Fruit fly (Drosophila melanogaster) whole organism, larva: ENCODE measurements around the gene CG17377.

Source experiments
- noc ChIP-seq: fragments of 200-800 bp; sonication (Bioruptor generic); optimal IDR thresholded peaks from 3 replicates; lab custom pipeline; 2019; ENCODE audit warnings: missing biosample characterization, mild to moderate bottlenecking, missing genetic modification characterization, moderate library complexity

The CG17377 gene

DNA sequence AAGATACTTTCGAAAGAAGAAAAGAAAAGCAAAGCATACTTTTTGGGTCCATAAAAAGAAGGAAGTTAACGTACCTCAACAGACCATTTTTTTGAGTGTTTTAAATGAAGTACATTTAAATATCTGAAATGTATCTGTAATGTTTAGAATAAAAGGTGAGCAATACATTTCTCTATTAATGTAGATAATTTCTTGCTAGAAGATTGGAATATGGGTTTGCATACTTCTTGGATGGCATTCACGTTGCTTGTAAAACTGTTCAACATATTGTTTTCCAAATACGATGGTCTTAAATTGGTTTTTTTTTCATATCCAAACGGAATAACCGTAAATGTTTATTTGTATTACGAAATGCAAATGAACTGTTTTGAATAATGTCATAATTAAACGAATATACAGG is 3.1 kb upstream of the CG17377 start, which contains the start of gene CG17375:
Gene CG17375, minus strand, starts transcription at position 10 of the 400 bp plus-strand sequence.
- TF ChIP-seq noc = no peak

DNA sequence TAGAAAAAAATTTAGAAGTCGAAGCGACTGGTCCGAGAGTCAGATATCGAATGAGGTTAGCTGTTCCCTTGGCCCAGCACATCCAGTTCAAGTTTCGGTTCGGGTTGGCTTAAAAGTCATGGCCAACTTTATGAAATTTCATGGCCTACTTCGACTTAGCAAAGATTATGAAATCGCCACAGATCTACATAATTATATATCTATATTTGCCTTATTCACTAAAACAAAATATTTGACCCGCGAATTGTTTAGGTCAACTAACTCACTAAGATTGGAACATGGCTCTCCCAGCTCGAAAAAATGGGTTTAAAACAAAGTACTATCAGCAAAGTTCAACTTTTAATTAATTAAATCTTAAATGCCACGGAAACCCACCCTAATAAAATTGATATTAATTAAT is 1.8 kb downstream of the CG17377 start, which contains the start of gene CG17376:
Gene CG17376, minus strand, starts transcription at position 101 of the 400 bp plus-strand sequence.
- no peak for TF ChIP-seq noc

DNA sequence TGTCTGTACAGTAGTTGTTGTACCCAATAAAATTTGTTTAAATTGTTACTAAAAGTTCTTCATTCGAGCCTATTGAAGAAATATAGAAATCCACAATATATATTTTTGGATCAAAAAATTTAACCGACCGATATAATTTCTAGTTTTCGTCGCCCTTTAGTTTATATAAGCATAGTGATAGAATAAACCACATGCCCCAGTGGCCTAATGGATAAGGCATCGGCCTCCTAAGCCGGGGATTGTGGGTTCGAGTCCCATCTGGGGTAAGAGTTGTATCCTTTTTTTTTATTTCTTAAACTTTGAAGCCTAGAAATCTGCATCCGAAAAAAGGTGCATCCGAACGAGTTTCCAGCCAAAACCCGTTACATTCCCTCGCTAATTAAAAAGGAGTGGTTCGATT is 3.1 kb downstream of the CG17377 start:
- no peak for TF ChIP-seq noc

DNA sequence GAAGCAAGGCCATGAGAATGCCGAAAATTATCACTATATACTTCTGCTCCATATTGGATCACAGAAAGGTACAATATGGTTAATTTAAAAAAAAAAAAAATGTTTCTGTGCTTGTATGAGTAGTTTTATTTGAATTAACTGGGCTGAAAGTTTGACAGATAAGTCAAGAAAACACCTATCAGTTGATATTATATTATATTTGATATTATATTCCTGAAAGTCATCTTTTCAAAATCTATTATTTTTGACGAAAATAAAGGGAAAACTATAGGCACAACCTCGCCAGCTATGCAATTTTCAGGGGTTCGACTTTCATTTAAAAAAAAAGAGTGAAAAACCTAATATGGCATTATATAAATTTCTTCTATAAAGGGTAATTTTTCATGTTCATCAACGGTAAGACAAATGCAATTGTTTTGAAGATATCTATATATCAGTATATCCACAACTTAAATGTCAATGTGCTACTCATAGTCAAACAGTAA is 3.8 kb downstream of the CG17377 start, which contains the start of the genes nrv2 and CG43610:
Gene nrv2, minus strand, starts transcription at position 101 of the 485 bp plus-strand sequence.
Gene CG43610, plus strand, starts transcription at position 435 of the 485 bp plus-strand sequence.
- no peak for TF ChIP-seq noc

DNA sequence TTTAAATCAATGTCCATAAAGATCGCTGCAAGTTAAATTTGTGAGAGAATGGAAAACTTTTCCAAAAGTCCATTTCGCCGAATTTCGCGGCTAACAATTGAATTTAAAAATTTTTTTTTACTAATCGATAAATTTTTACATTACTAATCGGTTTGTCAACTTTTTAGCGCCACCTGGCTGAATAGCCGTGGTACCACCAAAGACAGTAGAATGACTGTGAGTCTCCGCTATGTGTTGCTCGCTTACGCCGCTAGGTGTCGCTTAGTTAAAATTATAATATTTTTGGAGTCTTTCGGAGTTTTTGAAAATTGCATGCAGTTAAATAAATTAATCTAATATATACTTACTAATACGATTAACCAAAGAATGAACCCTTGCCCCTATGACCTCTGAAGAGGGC is 5.2 kb downstream of the CG17377 start:
- TF ChIP-seq noc = no peak

DNA sequence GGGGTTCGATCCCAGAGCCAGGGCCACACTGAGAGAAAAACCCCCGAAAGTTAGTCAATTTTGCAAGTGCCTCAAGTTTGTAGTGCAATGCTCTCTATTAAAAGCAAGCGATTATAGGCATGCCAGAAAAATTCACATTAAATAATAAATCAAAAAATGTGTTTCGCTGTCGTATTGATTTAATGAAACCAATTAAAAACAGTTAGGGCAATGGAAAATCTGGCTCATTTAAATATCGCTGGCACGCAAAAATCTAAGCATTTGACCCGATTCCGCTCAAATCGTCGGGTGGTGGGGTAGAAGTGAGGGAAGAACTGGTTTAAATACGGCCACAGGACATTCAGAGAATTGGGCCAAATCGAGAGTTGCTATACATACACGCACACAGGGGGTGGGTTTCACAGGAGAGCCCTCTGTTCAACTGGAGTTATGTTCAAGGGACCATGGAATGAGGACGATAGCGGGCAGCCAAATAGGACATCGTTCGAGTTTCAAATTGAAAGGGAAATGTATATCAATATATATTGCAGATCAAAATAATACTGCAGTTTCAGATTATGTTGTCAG is 7.6 kb downstream of the CG17377 start:
- no peak for TF ChIP-seq noc

DNA sequence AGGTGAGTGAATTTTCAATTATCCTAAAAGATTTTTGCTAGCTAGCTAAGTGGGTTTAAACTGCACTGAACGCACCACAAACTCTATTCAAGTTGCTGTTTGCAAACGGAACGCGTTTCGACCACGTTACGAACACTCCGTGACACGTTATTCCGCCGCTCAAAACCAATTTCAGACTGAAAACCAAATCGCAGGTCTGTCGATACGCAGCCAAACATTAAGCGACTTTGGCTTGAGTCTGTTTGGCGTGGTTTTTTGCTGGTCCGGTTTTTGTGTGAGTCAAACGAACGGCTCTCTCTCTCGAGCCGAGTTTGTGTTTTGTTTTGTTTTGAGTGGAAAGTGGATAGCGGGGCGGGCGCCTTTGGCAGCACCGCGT is 8.2 kb downstream of the CG17377 start:
- TF ChIP-seq noc = no peak

DNA sequence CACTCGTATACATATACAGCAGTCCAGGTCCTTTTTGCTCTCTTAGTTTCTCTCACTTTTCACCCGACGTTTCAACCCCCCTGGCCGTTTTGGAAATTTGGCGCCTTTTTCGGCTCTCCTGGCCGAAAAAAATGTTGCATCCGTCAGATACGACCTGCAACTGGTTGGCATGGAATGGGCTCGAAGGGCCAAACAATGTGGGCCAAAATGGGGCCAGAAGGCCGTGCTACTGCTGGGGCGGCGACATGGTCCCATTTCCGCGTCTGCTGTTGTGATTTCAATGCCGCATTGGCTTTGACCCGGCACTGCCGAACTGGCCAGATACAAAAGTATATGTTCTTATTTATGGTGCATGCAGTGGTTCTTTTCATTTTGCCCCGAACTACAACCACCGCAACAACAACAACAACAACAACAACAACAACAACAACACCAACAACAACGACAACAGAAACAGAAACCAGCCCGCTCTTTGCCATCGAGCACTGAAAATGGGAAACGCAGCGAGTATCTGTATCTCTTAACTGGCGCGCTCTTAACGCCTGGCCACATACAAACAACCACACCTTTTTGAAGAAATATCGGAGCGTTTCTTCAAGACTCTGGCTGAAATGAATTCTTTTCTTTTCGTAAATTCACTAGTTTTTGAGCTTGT is 8.8 kb downstream of the CG17377 start:
- TF ChIP-seq noc = no peak

DNA sequence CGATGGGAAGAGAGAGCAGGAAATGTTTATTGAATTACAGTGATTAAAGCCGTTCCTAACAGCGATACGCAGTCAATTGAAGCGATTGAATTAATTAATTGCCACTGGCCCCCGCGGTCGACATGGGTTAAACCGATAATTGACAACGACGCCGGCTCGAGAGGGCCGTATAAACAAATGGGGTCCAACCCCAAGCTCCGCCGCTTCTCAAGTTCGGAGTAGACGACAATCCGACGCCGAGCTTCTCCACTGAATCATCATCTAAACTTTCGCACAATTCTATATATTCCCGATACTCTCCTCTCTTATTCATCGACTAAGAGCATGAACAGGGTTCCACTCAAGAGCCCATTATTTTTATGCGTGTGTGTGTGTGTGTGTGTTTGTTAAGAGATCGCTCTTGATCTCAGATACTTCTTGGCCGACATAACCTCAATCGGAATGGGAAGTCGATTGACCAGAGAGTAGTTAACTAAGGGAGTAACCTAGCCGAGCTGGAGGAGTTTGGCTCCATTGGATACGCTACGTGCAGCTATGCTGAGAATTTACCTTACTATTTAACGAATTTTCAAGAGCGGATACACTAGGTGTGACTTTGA is 10.7 kb downstream of the CG17377 start:
- TF ChIP-seq noc = no peak

DNA sequence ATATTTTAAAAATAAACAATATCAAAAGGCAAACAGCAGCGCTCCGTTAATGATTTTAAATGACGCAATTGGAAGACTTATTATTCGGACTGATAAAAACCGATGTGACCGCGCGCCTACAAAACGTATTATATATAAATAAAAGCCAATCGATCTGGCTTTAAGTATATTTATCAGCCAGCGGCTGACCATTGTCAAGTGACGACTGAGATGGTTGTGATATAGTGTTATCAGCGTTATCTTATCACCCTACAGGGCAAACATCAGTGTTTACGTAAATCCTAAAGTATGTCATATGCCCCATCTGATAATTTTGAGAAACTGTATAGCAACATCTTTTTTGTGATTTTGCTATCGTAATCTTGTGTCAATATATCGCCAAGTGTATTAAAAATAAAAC is 13.3 kb downstream of the CG17377 start:
- peak; percentile 27 for TF ChIP-seq noc

DNA sequence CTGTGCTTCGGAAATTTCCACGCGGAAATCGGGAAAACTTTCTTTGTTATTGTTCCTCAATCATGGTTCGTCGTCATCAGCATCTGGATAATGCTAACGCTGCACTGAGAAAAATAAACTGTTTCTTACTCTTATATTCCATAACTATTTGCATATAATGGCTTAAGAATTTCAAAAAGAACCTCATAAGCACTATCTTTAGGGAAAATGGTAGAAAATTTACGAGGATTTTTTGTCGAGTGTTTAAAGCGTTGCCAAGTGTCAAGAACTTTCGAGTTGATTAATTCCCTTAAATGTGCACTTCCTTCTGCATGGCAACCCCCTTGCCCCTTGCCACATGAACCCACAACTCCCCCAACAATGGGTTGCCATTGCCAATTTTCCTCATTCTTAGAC is 14.7 kb downstream of the CG17377 start:
- no peak for TF ChIP-seq noc

DNA sequence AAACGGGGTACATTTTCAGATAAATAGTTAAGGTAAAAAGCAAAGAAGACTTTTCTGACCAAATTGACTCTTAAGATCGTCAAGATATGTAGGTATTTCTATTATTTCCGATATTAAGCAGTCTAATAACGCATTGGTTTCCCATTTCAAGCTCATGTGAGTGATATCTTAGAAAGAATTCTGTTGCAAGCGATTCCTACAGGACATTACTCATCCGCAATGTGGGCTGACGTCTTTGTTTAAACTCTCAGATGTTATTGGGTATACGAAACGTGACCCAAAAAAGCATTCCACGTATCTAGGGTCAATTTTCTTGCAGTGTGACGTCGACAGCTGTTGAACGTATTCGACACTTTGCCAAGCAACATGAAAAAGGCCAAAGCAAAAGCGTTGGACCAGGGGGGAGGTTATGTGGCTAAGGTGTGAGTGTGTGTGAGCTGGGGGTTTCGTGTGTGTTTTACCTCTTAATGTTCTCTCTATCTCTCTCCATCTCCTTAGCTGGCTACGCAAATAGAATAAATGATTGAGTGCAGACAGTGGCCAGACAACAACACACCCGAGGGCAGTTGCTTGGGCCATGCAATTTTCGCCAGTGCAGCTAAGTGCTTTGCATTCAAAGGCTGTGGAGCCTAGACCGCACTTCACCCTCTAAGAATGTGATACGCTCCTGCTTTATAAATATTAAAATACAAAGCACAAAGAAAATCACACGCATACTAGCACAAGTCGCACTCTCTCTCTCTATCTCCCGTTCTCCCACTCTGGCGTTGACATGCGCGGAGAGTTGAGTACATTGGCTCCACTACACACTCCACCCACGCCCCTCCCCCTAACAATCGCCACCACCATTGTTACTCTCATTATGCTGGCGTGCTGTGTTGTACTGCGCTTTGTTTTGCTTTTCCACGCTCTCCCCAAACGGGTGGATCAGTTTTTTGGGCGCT is 15.3 kb downstream of the CG17377 start:
- TF ChIP-seq noc = peak; percentile 94

DNA sequence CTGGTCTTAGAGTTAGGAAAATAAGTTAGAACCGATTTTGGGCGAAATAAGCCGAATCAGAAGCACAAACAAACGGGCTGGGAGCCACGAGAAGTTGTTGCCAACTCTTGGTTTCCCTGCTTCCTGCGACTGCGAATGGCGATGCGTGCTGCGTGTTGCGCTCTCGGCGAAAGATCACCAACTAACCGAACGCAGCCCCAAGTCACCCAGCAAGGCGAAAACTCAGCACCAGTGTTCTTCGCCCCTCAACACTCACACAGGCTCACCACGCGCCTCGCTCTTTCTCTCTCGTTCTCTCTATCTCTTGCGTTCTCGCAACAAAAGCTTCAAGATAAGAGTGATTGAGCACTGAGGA is 16.0 kb downstream of the CG17377 start, which contains the start of gene nrv1:
Gene nrv1, minus strand, starts transcription at position 188 of the 355 bp plus-strand sequence.
- TF ChIP-seq noc = no peak

DNA sequence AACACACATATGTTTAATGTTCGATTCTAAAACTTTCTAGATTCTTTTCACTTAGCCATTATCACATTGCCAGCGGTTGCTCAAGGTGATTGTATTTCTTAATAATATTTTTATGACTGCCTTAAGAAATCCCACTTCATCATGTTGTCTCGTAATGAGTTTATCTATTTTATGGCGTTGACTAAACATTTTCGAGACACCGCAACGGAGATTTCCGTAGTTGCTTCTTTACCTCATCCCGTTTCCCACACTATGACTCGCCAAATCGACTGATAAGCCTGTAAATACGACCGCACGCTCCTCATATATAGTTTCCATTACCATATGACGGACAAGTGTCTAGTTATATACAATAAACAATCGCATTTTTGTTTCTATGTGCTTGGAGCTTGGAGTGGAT is 17.1 kb downstream of the CG17377 start:
- peak; percentile 29 for TF ChIP-seq noc

DNA sequence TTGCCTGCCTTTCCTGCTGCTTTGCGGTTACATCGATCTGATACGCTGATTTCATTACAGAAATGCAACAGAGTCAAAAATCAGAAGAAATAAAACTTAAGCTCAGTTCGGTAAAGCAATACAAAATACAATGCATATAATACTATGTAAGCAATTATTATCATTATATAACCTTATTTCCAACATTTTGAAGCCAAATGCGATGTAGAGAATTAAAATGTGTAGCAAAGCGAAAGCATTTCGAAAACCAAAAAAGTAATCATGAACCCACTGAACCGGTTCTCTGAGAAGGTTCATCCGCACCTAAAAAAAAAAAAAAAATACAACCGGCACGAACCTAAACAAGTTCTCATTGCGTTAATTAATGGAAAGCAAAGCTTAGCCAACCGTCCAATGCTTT is 18.4 kb downstream of the CG17377 start:
- TF ChIP-seq noc = no peak

DNA sequence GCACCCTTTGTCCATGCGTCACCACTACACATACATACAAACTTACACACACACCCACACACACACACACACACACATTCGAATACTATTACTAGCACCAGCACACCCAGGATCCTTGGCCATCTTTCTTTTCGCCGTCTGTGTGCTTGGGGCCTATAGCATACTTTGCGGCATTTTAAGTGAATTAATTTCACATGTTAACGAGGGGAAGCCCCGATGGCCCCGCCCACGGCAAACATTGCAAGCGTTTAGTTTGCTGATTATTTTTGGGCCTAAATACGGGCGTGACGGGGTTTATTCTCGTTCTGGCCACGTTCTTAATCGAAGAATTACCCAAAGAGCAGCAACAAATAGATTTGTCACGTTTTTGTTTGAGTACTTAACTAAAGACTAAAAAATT is 19.2 kb downstream of the CG17377 start:
- no peak for TF ChIP-seq noc

DNA sequence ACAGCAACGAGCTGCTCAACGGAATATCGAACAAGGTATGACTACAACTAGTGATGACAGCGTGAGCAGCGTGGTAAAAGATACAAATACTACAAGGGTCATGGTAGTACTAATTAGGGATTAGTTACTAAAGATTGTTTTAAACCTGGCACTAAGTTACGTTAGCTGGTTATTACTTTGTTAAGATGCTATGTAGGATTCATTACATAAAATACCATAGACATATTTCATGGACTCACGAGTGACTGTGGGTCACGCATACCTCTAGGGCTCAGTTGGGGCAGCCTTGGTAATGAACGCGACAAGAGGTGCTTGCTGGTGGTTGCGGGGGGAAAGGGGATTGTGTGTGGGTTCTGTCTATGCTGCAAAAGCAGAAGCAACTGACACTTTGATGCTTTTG is 27.8 kb downstream of the CG17377 start:
- no peak for TF ChIP-seq noc
